Fruit fly (Drosophila melanogaster): ENCODE data around the gene Arl8.

DNA sequence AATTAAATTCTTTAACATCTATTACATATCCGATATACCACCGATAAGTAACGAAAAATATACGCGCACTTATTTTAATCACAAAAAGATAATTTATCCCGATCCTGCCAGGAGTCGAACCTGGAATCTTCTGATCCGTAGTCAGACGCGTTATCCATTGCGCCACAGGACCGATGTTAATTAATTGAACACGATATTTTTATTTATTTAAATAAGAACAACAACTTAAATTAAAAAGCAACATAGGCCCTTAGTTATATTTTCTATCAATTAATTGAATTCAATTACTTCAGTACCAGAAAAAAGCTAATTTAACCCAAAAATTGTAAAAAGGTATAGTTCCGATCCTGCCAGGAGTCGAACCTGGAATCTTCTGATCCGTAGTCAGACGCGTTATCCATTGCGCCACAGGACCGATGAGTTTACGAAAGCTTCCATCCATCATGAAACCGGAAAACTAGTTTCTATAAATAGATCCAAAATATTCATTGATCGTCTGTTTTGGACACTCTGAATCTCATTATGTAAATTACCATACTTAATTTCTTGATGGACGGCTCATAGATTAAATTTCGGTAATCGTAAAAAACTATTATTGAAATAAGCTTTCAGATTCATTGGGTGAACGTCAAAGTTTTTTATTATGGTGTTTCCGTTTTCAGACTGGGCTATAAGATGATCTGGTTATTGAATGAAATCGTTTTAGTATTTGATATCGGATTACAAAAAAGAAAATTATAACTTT is 14.4 kb downstream of the Arl8 start:
- TF ChIP-seq CG6276 (GFP tag; optimal IDR thresholded peaks at IDR 0.05): no peak
- TF ChIP-seq CG8632 (GFP tag; optimal IDR thresholded peaks at IDR 0.05): no peak
- TF ChIP-seq achi (GFP tag; optimal IDR thresholded peaks at IDR 0.05): no peak
- TF ChIP-seq Lpt (GFP tag; optimal IDR thresholded peaks at IDR 0.05): no peak
